Fruit fly (Drosophila melanogaster) whole organism, wandering third instar larva: ENCODE measurements around the gene sgl.

Experiments
- Abd-B ChIP-seq: fragments of >200 bp; optimal IDR thresholded peaks from 2 replicates; lab custom pipeline; 2017; ENCODE audit warnings: missing biosample characterization, missing genetic modification characterization
- CG9705 ChIP-seq: fragments of 200-800 bp; sonication (Bioruptor generic); optimal IDR thresholded peaks from 2 replicates; lab custom pipeline; 2018; ENCODE audit warnings: missing biosample characterization, mild to moderate bottlenecking, missing genetic modification characterization
- CrebA ChIP-seq: fragments of 200-800 bp; sonication (Bioruptor generic); optimal IDR thresholded peaks from 2 replicates; lab custom pipeline; 2016; ENCODE audit warnings: missing biosample characterization, mild to moderate bottlenecking, missing genetic modification characterization, borderline replicate concordance
- Dfd ChIP-seq: fragments of >200 bp; optimal IDR thresholded peaks from 2 replicates; lab custom pipeline; 2017; ENCODE audit warnings: missing biosample characterization, missing genetic modification characterization
- Dif ChIP-seq: fragments of 200-275, 200-300 bp; sonication (Bioruptor generic); optimal IDR thresholded peaks from 2 replicates; lab custom pipeline; 2018; ENCODE audit warnings: missing biosample characterization, missing genetic modification characterization; ENCODE audit not compliant: partially characterized antibody
- GATAd ChIP-seq: sonication (Bioruptor generic); optimal IDR thresholded peaks from 2 replicates; lab custom pipeline; 2016; ENCODE audit warnings: missing biosample characterization, missing genetic modification characterization
- HLH106 ChIP-seq: fragments of 200-800 bp; optimal IDR thresholded peaks from 3 replicates; lab custom pipeline; 2019; ENCODE audit warnings: missing biosample characterization, mild to moderate bottlenecking, missing genetic modification characterization, moderate library complexity
- Hnf4 ChIP-seq: fragments of 200-800 bp; sonication (Bioruptor generic); optimal IDR thresholded peaks from 2 replicates; lab custom pipeline; 2016; ENCODE audit warnings: missing biosample characterization, mild to moderate bottlenecking, missing genetic modification characterization
- Hr78 ChIP-seq: fragments of >200 bp; optimal IDR thresholded peaks from 2 replicates; lab custom pipeline; 2017; ENCODE audit warnings: missing biosample characterization, missing genetic modification characterization
- Hr83 ChIP-seq: fragments of 200-300 bp; sonication (Bioruptor generic); optimal IDR thresholded peaks from 2 replicates; lab custom pipeline; 2016; ENCODE audit warnings: missing biosample characterization, mild to moderate bottlenecking, missing genetic modification characterization, moderate library complexity; ENCODE audit not compliant: poor library complexity, severe bottlenecking
- Jra ChIP-seq: sonication (Bioruptor generic); optimal IDR thresholded peaks from 2 replicates; lab custom pipeline; 2016; ENCODE audit warnings: missing biosample characterization, missing genetic modification characterization
- Myc ChIP-seq: fragments of >200 bp; optimal IDR thresholded peaks from 2 replicates; lab custom pipeline; 2017
- N ChIP-seq: fragments of >200 bp; optimal IDR thresholded peaks from 2 replicates; lab custom pipeline; 2018; ENCODE audit warnings: missing biosample characterization, missing external identifiers, missing genetic modification characterization
- OdsH ChIP-seq: fragments of 200-800 bp; sonication (Bioruptor generic); optimal IDR thresholded peaks from 2 replicates; lab custom pipeline; 2016; ENCODE audit warnings: missing biosample characterization, mild to moderate bottlenecking, missing genetic modification characterization
- Sp1 ChIP-seq: fragments of 200-800 bp; sonication (Bioruptor generic); optimal IDR thresholded peaks from 3 replicates; lab custom pipeline; 2019; ENCODE audit warnings: missing biosample characterization, mild to moderate bottlenecking, missing genetic modification characterization, moderate library complexity
- br ChIP-seq: fragments of 200-800 bp; sonication (Bioruptor generic); optimal IDR thresholded peaks from 2 replicates; lab custom pipeline; 2016; ENCODE audit warnings: missing biosample characterization, missing genetic modification characterization
- brk ChIP-seq: fragments of 200-800 bp; sonication (Bioruptor generic); optimal IDR thresholded peaks from 2 replicates; lab custom pipeline; 2016; ENCODE audit warnings: missing biosample characterization, mild to moderate bottlenecking, missing genetic modification characterization
- dl ChIP-seq, 2 experiments: fragments of 175-275, 200-275 bp in 1 of 2; fragments of 200-275 bp in 1 of 2; sonication (Bioruptor generic); optimal IDR thresholded peaks; lab custom pipeline; 2018; ENCODE audit warnings: mild to moderate bottlenecking in 2 of 2, missing biosample characterization in 2 of 2, missing genetic modification characterization in 2 of 2, moderate library complexity in 2 of 2; ENCODE audit not compliant: partially characterized antibody in 2 of 2, insufficient read depth in 1 of 2
- dsf ChIP-seq: sonication (Bioruptor generic); optimal IDR thresholded peaks from 2 replicates; lab custom pipeline; 2016; ENCODE audit warnings: missing biosample characterization, missing genetic modification characterization, borderline replicate concordance
- ey ChIP-seq: fragments of 200-800 bp; sonication (Bioruptor generic); optimal IDR thresholded peaks from 2 replicates; lab custom pipeline; 2016; ENCODE audit warnings: missing biosample characterization, missing genetic modification characterization
- foxo ChIP-seq, 2 experiments: fragments of 200-800 bp; sonication (Bioruptor generic); optimal IDR thresholded peaks; 2 replicates in 1 of 2; 3 replicates in 1 of 2; lab custom pipeline; 2016 to 2017; ENCODE audit warnings: missing biosample characterization in 2 of 2, missing genetic modification characterization in 2 of 2
- fru ChIP-seq: fragments of 200-800 bp; sonication (Bioruptor generic); optimal IDR thresholded peaks from 3 replicates; lab custom pipeline; 2016; ENCODE audit warnings: missing biosample characterization, mild to moderate bottlenecking, missing genetic modification characterization
- h ChIP-seq: fragments of 200-800 bp; sonication (Bioruptor generic); optimal IDR thresholded peaks from 3 replicates; lab custom pipeline; 2016; ENCODE audit warnings: missing biosample characterization, mild to moderate bottlenecking, missing genetic modification characterization
- jim ChIP-seq: fragments of 175-275, 200-325 bp; sonication (Bioruptor generic); optimal IDR thresholded peaks from 2 replicates; lab custom pipeline; 2016; ENCODE audit warnings: missing biosample characterization, mild to moderate bottlenecking, missing genetic modification characterization
- lola ChIP-seq: fragments of >200 bp; optimal IDR thresholded peaks from 2 replicates; lab custom pipeline; 2017; ENCODE audit warnings: missing biosample characterization, missing genetic modification characterization
- pan ChIP-seq: fragments of >200 bp; optimal IDR thresholded peaks from 2 replicates; lab custom pipeline; 2017
- psq ChIP-seq: fragments of 200-800 bp; sonication (Bioruptor generic); optimal IDR thresholded peaks from 3 replicates; lab custom pipeline; 2017; ENCODE audit warnings: missing biosample characterization, mild to moderate bottlenecking, missing genetic modification characterization, moderate library complexity
- rgr ChIP-seq: fragments of 200-800 bp; sonication (Bioruptor generic); optimal IDR thresholded peaks from 3 replicates; lab custom pipeline; 2016; ENCODE audit warnings: missing biosample characterization, mild to moderate bottlenecking, missing genetic modification characterization
- sage ChIP-seq: fragments of 200-800 bp; sonication (Bioruptor generic); optimal IDR thresholded peaks from 2 replicates; lab custom pipeline; 2016; ENCODE audit warnings: missing biosample characterization, mild to moderate bottlenecking, missing genetic modification characterization
- sv ChIP-seq: fragments of 200-800 bp; sonication (Bioruptor generic); optimal IDR thresholded peaks from 3 replicates; lab custom pipeline; 2016; ENCODE audit warnings: missing biosample characterization, missing genetic modification characterization
- usp ChIP-seq: fragments of >200 bp; optimal IDR thresholded peaks from 2 replicates; lab custom pipeline; 2017; ENCODE audit warnings: missing biosample characterization, missing genetic modification characterization
- woc ChIP-seq: sonication (Bioruptor generic); optimal IDR thresholded peaks from 2 replicates; lab custom pipeline; 2016; ENCODE audit warnings: missing biosample characterization, mild to moderate bottlenecking, missing genetic modification characterization

The sgl gene

DNA sequence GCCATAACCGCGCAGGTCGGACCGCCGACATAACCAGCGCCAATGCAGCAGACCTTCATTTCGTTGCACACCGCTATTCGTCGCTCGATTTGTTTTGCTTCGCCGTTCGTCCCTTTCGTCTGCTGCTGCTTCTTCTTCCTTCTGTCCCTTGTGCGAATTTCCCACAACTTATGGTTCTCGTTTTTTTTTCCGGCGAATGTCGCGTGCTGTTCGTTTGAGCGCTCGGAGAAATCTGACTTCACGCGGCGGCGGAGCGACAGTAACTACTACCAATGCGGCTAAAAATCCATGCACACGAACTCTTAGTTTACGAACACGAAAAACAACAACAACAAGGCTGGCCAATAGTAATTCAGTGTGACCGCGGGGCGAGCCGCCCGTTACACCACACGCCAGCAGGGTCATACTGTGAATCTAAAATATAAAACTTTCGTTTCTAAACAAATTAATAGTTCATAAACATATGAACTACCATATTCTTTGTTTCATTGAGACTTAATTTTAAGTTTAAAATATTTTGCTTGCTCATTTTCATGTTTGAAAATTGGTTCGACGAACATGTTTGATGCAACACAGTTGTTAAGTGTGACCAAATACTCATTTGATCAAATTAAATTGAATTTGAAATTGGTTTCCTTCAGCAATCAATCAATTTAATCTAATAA is at the start of gene sgl:
Gene sgl (minus strand): TSS at position 271 of the 665 bp plus-strand sequence.
- TF ChIP-seq Hr78: no peak
- TF ChIP-seq Hnf4 (GFP tag; lab: Kevin White, UChicago): no peak
- TF ChIP-seq Hr83 (GFP tag; lab: Kevin White, UChicago): peak; percentile 29
- no peak for TF ChIP-seq dsf
- TF ChIP-seq sage (GFP tag; lab: Kevin White, UChicago): no peak
- no peak for TF ChIP-seq HLH106 (tag; lab: Kevin White, UChicago)
- no peak for TF ChIP-seq ey (GFP tag; lab: Kevin White, UChicago)
- no peak for TF ChIP-seq dl (GFP tag; optimal IDR thresholded peaks at IDR 0.05; lab: Kevin White, UChicago; ENCODE audit: insufficient read depth in 1 of 2, partially characterized antibody in 2 of 2)
- TF ChIP-seq Jra: peak; percentile 54
- TF ChIP-seq psq (GFP tag; lab: Kevin White, UChicago): peak; percentile 100
- no peak for TF ChIP-seq CrebA (GFP tag; lab: Kevin White, UChicago)
- peak in 1 of 2 experiments; percentile 23 for TF ChIP-seq foxo (GFP tag; optimal IDR thresholded peaks at IDR 0.05; lab: Kevin White, UChicago)
- peak; percentile 69 for TF ChIP-seq woc (GFP tag; lab: Kevin White, UChicago)
- no peak for TF ChIP-seq sv (GFP tag; lab: Kevin White, UChicago)
- TF ChIP-seq rgr (GFP tag; lab: Kevin White, UChicago): peak; percentile 40
- TF ChIP-seq lola (GFP tag; lab: Kevin White, UChicago): no peak
- peak; percentile 26 for TF ChIP-seq Dif (GFP tag; lab: Kevin White, UChicago)
- no peak for TF ChIP-seq N
- TF ChIP-seq GATAd (GFP tag; lab: Kevin White, UChicago): no peak
- TF ChIP-seq OdsH (GFP tag; lab: Kevin White, UChicago): peak; percentile 22
- TF ChIP-seq usp: no peak
- no peak for TF ChIP-seq pan (lab: Kevin White, UChicago)
- TF ChIP-seq br (GFP tag; lab: Kevin White, UChicago): peak; percentile 59
- TF ChIP-seq jim (GFP tag; lab: Kevin White, UChicago): peak; percentile 75
- TF ChIP-seq fru (GFP tag; lab: Kevin White, UChicago): peak; percentile 99
- peak; percentile 4 for TF ChIP-seq CG9705 (GFP tag; lab: Kevin White, UChicago)
- TF ChIP-seq h: peak; percentile 76
- peak; percentile 63 for TF ChIP-seq Sp1 (GFP tag; lab: Kevin White, UChicago)
- TF ChIP-seq Abd-B: no peak
- no peak for TF ChIP-seq brk (GFP tag; lab: Kevin White, UChicago)

DNA sequence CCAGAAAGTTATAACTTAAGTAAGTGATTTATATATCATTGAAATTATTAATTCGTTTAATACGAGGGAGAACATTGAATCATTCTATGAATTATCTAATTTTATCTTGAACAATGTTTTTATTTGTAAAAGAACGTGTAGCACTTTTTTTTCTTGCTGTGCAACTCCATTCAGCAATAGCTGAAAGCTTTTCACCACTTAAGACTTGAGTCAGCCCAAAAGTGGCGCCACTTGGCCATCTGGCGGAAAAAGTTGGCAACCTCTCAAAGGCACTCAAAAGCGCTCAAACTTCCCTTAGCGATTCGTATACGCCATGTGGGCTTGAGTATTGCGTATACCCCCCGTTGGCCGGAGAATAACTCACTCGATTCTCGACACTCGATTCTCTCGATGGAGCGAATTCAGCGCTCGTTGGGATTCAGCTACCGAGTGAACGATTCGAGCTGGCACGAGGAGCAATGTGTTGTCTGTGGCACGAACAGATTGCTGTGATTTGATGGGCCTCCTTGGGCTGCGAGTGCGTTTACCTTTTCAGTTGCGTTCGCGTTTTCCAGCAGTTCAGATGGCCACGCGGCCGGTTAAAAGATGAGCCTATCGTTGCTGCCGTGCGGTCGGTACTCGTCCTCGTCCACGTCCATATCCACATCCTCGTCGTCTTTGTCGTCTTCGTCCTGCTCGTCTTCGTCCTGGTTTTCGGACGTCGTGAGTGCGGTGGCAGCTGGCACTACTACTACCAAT is 49.2 kb upstream of the sgl start:
- TF ChIP-seq dsf (no peak), psq (GFP tag; lab: Kevin White, UChicago) (no peak), Myc (peak; percentile 0)
- TF ChIP-seq, all 38 proteins: peak for 1

DNA sequence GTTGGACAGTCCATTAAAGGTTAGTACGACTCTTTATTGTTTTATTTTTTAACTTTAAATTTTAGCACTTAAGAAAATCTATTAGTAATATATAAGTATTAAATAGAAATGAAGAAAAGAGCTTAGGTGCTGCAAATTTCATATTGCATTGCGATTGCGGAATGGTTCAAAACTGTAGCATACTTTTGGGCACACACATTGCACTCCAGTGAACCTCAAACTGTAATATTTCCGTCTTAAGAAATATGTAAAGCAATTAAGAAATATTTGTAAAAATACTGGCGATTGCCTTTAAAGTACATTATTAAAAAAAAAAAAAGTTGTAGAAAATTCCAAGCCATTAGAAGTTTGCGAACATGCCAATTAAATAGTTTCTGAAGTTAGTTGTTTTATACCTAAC is 47.7 kb upstream of the sgl start:
- TF ChIP-seq rgr (GFP tag; lab: Kevin White, UChicago) (no peak), OdsH (GFP tag; lab: Kevin White, UChicago) (no peak), Myc (peak; percentile 38)

DNA sequence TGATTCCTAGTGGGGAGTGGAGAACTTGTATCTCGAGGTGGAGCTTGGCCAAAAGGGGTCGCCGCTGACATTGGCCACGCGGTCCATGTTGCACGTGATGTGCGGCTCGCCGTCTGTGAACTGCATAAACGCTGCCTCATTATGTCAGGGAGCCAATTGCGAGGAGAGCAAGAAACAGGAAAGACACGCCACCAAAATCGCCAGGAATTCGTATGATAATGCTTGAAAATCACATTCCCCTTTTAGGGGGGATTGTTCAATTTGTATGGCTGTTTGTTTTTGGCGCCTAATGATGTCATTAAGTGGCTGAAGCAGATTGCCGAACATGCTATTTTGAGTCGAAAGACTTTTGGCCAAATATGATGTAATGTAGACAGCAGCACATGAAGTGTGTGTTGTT is 45.3 kb upstream of the sgl start:
- TF ChIP-seq Dfd (no peak), Jra (no peak), fru (GFP tag; lab: Kevin White, UChicago) (no peak), Sp1 (GFP tag; lab: Kevin White, UChicago) (no peak), jim (GFP tag; lab: Kevin White, UChicago) (no peak), Dif (GFP tag; lab: Kevin White, UChicago) (no peak), CrebA (GFP tag; lab: Kevin White, UChicago) (no peak)
